Worm (Caenorhabditis elegans) whole organism, L4/young adult: Measurements from ENCODE around the gene txt-1.
A peak's percentile ranks its signal among the peaks of the same experiment; 100 is the strongest.
"Not testable (repeated sequence)": the region's sequence is repeated elsewhere in the genome, so short reads cannot be mapped to it uniquely, and the experiment has no call there.

Source experiments
- W03F9.2 ChIP-seq: fragments of 150-350 bp; optimal IDR thresholded peaks from 2 replicates; lab custom pipeline; 2014; ENCODE audit warnings: missing biosample characterization, missing genetic modification characterization
- dao-5 ChIP-seq: sonication (generic microtip); optimal IDR thresholded peaks from 2 replicates; lab custom pipeline; 2016; ENCODE audit warnings: missing genotype, missing genetic modification characterization, moderate library complexity, missing compliant biosample characterization
- him-1 ChIP-seq: sonication (generic microtip); optimal IDR thresholded peaks from 2 replicates; lab custom pipeline; 2016; ENCODE audit warnings: missing genotype, missing genetic modification reagents, missing genetic modification characterization, missing compliant biosample characterization

txt-1 gene

ce11 chrII:84134-84533 is 21.9 kb upstream of the txt-1 start, which contains the start of gene C50D2.6:
TSS of gene C50D2.6 (plus strand) at chrII:84434.
- TF ChIP-seq W03F9.2 (tag; lab: Kevin White, UChicago) (no peak), him-1 (no peak), dao-5 (no peak)

- no peak for TF ChIP-seq W03F9.2 (tag; lab: Kevin White, UChicago)
- no peak for TF ChIP-seq dao-5
- no peak for TF ChIP-seq him-1
Measured at ce11 chrII:86794-87193, 19.2 kb upstream of the txt-1 start.

- no peak for TF ChIP-seq him-1
- no peak for TF ChIP-seq W03F9.2 (tag; lab: Kevin White, UChicago)
- no peak for TF ChIP-seq dao-5
Measured at ce11 chrII:87937-88336, 18.1 kb upstream of the txt-1 start.

- TF ChIP-seq him-1 (no peak), W03F9.2 (tag; lab: Kevin White, UChicago) (no peak), dao-5 (no peak)
Measured at ce11 chrII:91419-91818, 14.6 kb upstream of the txt-1 start, which contains the start of gene mcat-1. TSS of gene mcat-1 (minus strand) at chrII:91519.

ce11 chrII:95177-95576 is 10.8 kb upstream of the txt-1 start, which contains the start of gene C50D2.7:
TSS of gene C50D2.7 (minus strand) at chrII:95277.
- TF ChIP-seq him-1, result no peak
- TF ChIP-seq W03F9.2 (tag; lab: Kevin White, UChicago), result no peak
- no peak for TF ChIP-seq dao-5

ce11 chrII:97992-98763 is 7.8 kb upstream of the txt-1 start, which contains the start of the genes luc-7L3 and sftb-6:
TSS of gene luc-7L3 (minus strand) at chrII:98027.
TSS of gene sftb-6 (plus strand) at chrII:98404.
- peak; percentile 71 for TF ChIP-seq W03F9.2 (tag; lab: Kevin White, UChicago)
- TF ChIP-seq dao-5, result no peak
- TF ChIP-seq him-1, result no peak

- TF ChIP-seq dao-5; him-1; W03F9.2 (tag; lab: Kevin White, UChicago): not testable (repeated sequence)
Measured at ce11 chrII:98894-99293, 7.1 kb upstream of the txt-1 start, which contains the start of gene C50D2.10. TSS of gene C50D2.10 (plus strand) at chrII:99138.

ce11 chrII:101176-101575 is 4.8 kb upstream of the txt-1 start:
- TF ChIP-seq dao-5 (no peak), W03F9.2 (tag; lab: Kevin White, UChicago) (no peak), him-1 (no peak)

- no peak for TF ChIP-seq W03F9.2 (tag; lab: Kevin White, UChicago)
- no peak for TF ChIP-seq dao-5
- TF ChIP-seq him-1, result no peak
Measured at ce11 chrII:104234-104633, 1.8 kb upstream of the txt-1 start, which contains the start of gene col-68. TSS of gene col-68 (plus strand) at chrII:104534.

ce11 chrII:105327-105882 is 584 bp upstream of the txt-1 start:
- TF ChIP-seq W03F9.2 (tag; lab: Kevin White, UChicago) (no peak), him-1 (no peak), dao-5 (no peak)

- no peak for TF ChIP-seq W03F9.2 (tag; lab: Kevin White, UChicago)
- no peak for TF ChIP-seq dao-5
- no peak for TF ChIP-seq him-1
Measured at ce11 chrII:107703-108102, 1.7 kb downstream of the txt-1 start.

ce11 chrII:108865-109264 is 2.9 kb downstream of the txt-1 start, which contains the start of gene C50D2.2:
TSS of gene C50D2.2 (plus strand) at chrII:109165.
- TF ChIP-seq him-1, result no peak
- TF ChIP-seq dao-5, result no peak
- no peak for TF ChIP-seq W03F9.2 (tag; lab: Kevin White, UChicago)

ce11 chrII:111267-111666 is 5.3 kb downstream of the txt-1 start, which contains the start of gene C50D2.1:
TSS of gene C50D2.1 (plus strand) at chrII:111567.
- TF ChIP-seq W03F9.2 (tag; lab: Kevin White, UChicago) (no peak), dao-5 (no peak), him-1 (no peak)

ce11 chrII:112231-112630 is 6.2 kb downstream of the txt-1 start:
- TF ChIP-seq him-1 (no peak), dao-5 (no peak), W03F9.2 (tag; lab: Kevin White, UChicago) (no peak)

- TF ChIP-seq W03F9.2 (tag; lab: Kevin White, UChicago) (no peak), him-1 (no peak), dao-5 (no peak)
Measured at ce11 chrII:116916-117315, 10.9 kb downstream of the txt-1 start, which contains the start of gene srt-54. TSS of gene srt-54 (plus strand) at chrII:117216.
